Fruit fly (Drosophila melanogaster): Measurements from ENCODE around the gene Mat89Ba.

Gene Mat89Ba

DNA sequence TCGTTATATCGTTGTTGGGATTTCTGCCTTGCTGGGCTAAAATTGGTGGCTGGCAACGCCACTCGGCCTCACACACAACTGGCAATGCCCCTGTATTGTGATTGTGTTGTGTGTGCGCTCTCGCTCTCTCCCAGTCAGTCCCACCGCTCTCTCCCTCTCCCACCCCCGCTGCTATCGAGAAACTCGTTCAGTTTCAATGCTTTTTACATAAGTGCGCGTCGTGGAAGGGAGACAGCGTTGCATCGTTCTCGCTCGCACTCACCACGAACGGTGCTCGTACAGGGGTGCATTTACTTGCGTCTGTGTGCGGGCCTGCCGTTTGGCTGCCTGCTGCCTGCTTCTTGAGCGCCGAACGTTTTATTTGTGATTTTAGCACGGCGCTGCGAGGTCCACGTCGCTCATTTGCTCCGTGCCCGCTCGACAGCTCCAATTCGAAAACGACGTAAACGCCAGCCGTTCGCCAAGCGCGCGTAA is 29.7 kb downstream of the Mat89Ba start (continued):
- TF ChIP-seq lab (GFP tag; optimal IDR thresholded peaks at IDR 0.05) (peak; percentile 85), unc-4 (GFP tag; IDR thresholded peaks at IDR 0.05; ENCODE audit: partially characterized antibody) (no peak), Fer1 (GFP tag; optimal IDR thresholded peaks at IDR 0.05) (peak; percentile 81), CG10274 (GFP tag; optimal IDR thresholded peaks at IDR 0.05) (no peak), Side (GFP tag; optimal IDR thresholded peaks at IDR 0.05) (peak; percentile 13), Sry-β (GFP tag; optimal IDR thresholded peaks at IDR 0.05) (no peak), CG30431 (GFP tag; optimal IDR thresholded peaks at IDR 0.05) (no peak), br (optimal IDR thresholded peaks at IDR 0.05) (no peak), stwl (tag; optimal IDR thresholded peaks at IDR 0.05) (no peak), C15 (GFP tag; IDR thresholded peaks at IDR 0.05) (no peak), exex (tag; optimal IDR thresholded peaks at IDR 0.05) (peak; percentile 10), crol (GFP tag; IDR thresholded peaks at IDR 0.05) (no peak), gsb-n (tag; optimal IDR thresholded peaks at IDR 0.05) (peak; percentile 26), eve (GFP tag; optimal IDR thresholded peaks at IDR 0.05) (no peak), tio (GFP tag; optimal IDR thresholded peaks at IDR 0.05) (no peak), CG7357 (GFP tag; IDR thresholded peaks at IDR 0.05) (no peak), CG13424 (tag; optimal IDR thresholded peaks at IDR 0.05) (no peak), CG17912 (GFP tag; optimal IDR thresholded peaks at IDR 0.05) (peak; percentile 66), grn (GFP tag; optimal IDR thresholded peaks at IDR 0.05) (no peak), p53 (GFP tag; optimal IDR thresholded peaks at IDR 0.05) (no peak), Bdp1 (GFP tag; optimal IDR thresholded peaks at IDR 0.05) (peak; percentile 31), sc (optimal IDR thresholded peaks at IDR 0.05) (no peak), sc (GFP tag; optimal IDR thresholded peaks at IDR 0.05) (no peak), CG1647 (GFP tag; optimal IDR thresholded peaks at IDR 0.05) (peak; percentile 39), CG12219 (GFP tag; optimal IDR thresholded peaks at IDR 0.05) (no peak), Sry-δ (GFP tag; optimal IDR thresholded peaks at IDR 0.05) (peak; percentile 27), CG15514 (GFP tag; optimal IDR thresholded peaks at IDR 0.05) (peak; percentile 65), her (GFP tag; optimal IDR thresholded peaks at IDR 0.05) (peak; percentile 67), CG2875 (GFP tag; optimal IDR thresholded peaks at IDR 0.05) (no peak), zfh2 (GFP tag; optimal IDR thresholded peaks at IDR 0.05) (no peak), tx (GFP tag; optimal IDR thresholded peaks at IDR 0.05) (no peak), HmgZ (tag; optimal IDR thresholded peaks at IDR 0.05) (peak; percentile 89), Bteb2 (GFP tag; optimal IDR thresholded peaks at IDR 0.05) (no peak), CG34422 (GFP tag; IDR thresholded peaks at IDR 0.05) (no peak), CkIIα-i1 (GFP tag; IDR thresholded peaks at IDR 0.05) (no peak), gro (GFP tag; optimal IDR thresholded peaks at IDR 0.05) (peak; percentile 80), danr (GFP tag; IDR thresholded peaks at IDR 0.05) (no peak), dpn (GFP tag; optimal IDR thresholded peaks at IDR 0.05) (peak in 1 of 2 experiments; percentile 19), HHEX (GFP tag; optimal IDR thresholded peaks at IDR 0.05) (no peak), Fer3 (tag; optimal IDR thresholded peaks at IDR 0.05) (no peak), pum (GFP tag; optimal IDR thresholded peaks at IDR 0.05) (no peak), ind (GFP tag; optimal IDR thresholded peaks at IDR 0.05) (no peak), sob (GFP tag; IDR thresholded peaks at IDR 0.05) (no peak), dan (GFP tag; IDR thresholded peaks at IDR 0.05) (no peak), CG7963 (GFP tag; IDR thresholded peaks at IDR 0.05; ENCODE audit: partially characterized antibody) (no peak), Myb (GFP tag; optimal IDR thresholded peaks at IDR 0.05) (peak; percentile 34), luna (GFP tag; optimal IDR thresholded peaks at IDR 0.05) (no peak), Med (GFP tag) (peak; percentile 97), CG10979 (tag; optimal IDR thresholded peaks at IDR 0.05) (peak; percentile 41), Fer2 (tag; optimal IDR thresholded peaks at IDR 0.05) (no peak), CG8359 (GFP tag; optimal IDR thresholded peaks at IDR 0.05; ENCODE audit: borderline replicate concordance) (peak; percentile 4), CG9932 (GFP tag; IDR thresholded peaks at IDR 0.05) (no peak)
